Fruit fly (Drosophila melanogaster) whole organism, pupa: Measurements from ENCODE around the gene Epp.

ENCODE experiments used
- CG12605 ChIP-seq: fragments of 200-800 bp; sonication (Bioruptor generic); IDR thresholded peaks from 2 replicates; pipeline ENCODE4 v1.3.6; 2022; ENCODE audit warnings: missing biosample characterization, missing genetic modification characterization
- CG15710 ChIP-seq: fragments of 200-800 bp; sonication (Bioruptor generic); optimal IDR thresholded peaks from 2 replicates; lab custom pipeline; 2018; ENCODE audit warnings: missing biosample characterization, mild to moderate bottlenecking, missing genetic modification characterization, moderate library complexity
- CG17806 ChIP-seq: fragments of 200-800 bp; sonication (Bioruptor generic); optimal IDR thresholded peaks from 2 replicates; lab custom pipeline; 2018; ENCODE audit warnings: missing biosample characterization, mild to moderate bottlenecking, missing genetic modification characterization, moderate library complexity
- CG32121 ChIP-seq: fragments of 200-800 bp; sonication (Bioruptor generic); IDR thresholded peaks from 2 replicates; pipeline ENCODE4 v1.3.6; 2022; ENCODE audit warnings: missing biosample characterization, missing genetic modification characterization
- CG4496 ChIP-seq: fragments of 200-800 bp; sonication (Bioruptor generic); IDR thresholded peaks from 3 replicates; pipeline ENCODE4 v1.3.6; 2022; ENCODE audit warnings: missing biosample characterization, missing genetic modification characterization
- CG8301 ChIP-seq: fragments of 200-800 bp; sonication (Bioruptor generic); optimal IDR thresholded peaks from 2 replicates; lab custom pipeline; 2018; ENCODE audit warnings: missing biosample characterization, mild to moderate bottlenecking, missing genetic modification characterization
- D1 ChIP-seq: fragments of 200-800 bp; sonication (Bioruptor generic); optimal IDR thresholded peaks from 2 replicates; lab custom pipeline; 2018; ENCODE audit warnings: missing biosample characterization, mild to moderate bottlenecking, missing genetic modification characterization, moderate library complexity
- EcR ChIP-seq: fragments of 200-800 bp; sonication (Bioruptor generic); optimal IDR thresholded peaks from 3 replicates; lab custom pipeline; 2019; ENCODE audit warnings: missing biosample characterization, missing genetic modification characterization, mild to moderate bottlenecking, moderate library complexity, missing genetic modification reagents
- Pif1A ChIP-seq: fragments of 200-800 bp; sonication (Bioruptor generic); optimal IDR thresholded peaks from 3 replicates; lab custom pipeline; 2016; ENCODE audit warnings: missing biosample characterization, missing genetic modification characterization
- Pif1B ChIP-seq: fragments of 200-800 bp; sonication (Bioruptor generic); optimal IDR thresholded peaks from 3 replicates; lab custom pipeline; 2016; ENCODE audit warnings: missing biosample characterization, missing genetic modification characterization
- fd96Ca ChIP-seq: fragments of 200-800 bp; sonication (Bioruptor generic); IDR thresholded peaks from 3 replicates; pipeline ENCODE4 v1.3.6; 2022; ENCODE audit warnings: missing biosample characterization, missing genetic modification characterization
- gl ChIP-seq: fragments of 200-800 bp; sonication (Bioruptor generic); optimal IDR thresholded peaks from 2 replicates; lab custom pipeline; 2018; ENCODE audit warnings: missing biosample characterization, mild to moderate bottlenecking, missing genetic modification characterization

dm6 chr3R:24008887-24009286 is 16.2 kb upstream of the Epp start:
- TF ChIP-seq Pif1B (GFP tag; lab: Kevin White, UChicago) (no peak), D1 (tag; lab: Kevin White, UChicago) (no peak), CG32121 (GFP tag; lab: Robert Waterston, UW) (no peak), fd96Ca (GFP tag; lab: Robert Waterston, UW) (no peak), CG4496 (GFP tag; lab: Robert Waterston, UW) (no peak), gl (tag; lab: Kevin White, UChicago) (no peak), CG12605 (no peak), CG15710 (no peak), EcR (GFP tag; lab: Kevin White, UChicago) (no peak), CG17806 (tag; lab: Kevin White, UChicago) (no peak), Pif1A (no peak), CG8301 (tag; lab: Kevin White, UChicago) (no peak)
